Worm (Caenorhabditis elegans) whole organism, L2 larva: ENCODE data around the gene ess-2.

Source experiments
- R02D3.7 ChIP-seq: fragments of 150-350 bp; optimal IDR thresholded peaks from 2 replicates; lab custom pipeline; 2014; ENCODE audit warnings: missing biosample characterization, missing genetic modification characterization
- ama-1 ChIP-seq: fragments of 150-350 bp; optimal IDR thresholded peaks from 2 replicates; lab custom pipeline; 2018; ENCODE audit warnings: inconsistent platforms
- ceh-82 ChIP-seq: fragments of 150-350 bp; optimal IDR thresholded peaks from 2 replicates; lab custom pipeline; 2014; ENCODE audit warnings: missing biosample characterization, missing genetic modification characterization
- crh-2 ChIP-seq: sonication (generic microtip); optimal IDR thresholded peaks from 2 replicates; lab custom pipeline; 2017; ENCODE audit warnings: missing biosample characterization, missing genetic modification characterization
- lin-13 ChIP-seq: fragments of 150-350 bp; optimal IDR thresholded peaks from 2 replicates; lab custom pipeline; 2014; ENCODE audit warnings: missing biosample characterization, missing genetic modification reagents, missing genetic modification characterization
- lsy-2 ChIP-seq, 2 experiments: fragments of 150-350 bp in 1 of 2; sonication (generic microtip) in 1 of 2; optimal IDR thresholded peaks; 2 replicates each; lab custom pipeline; 2014 to 2017; ENCODE audit warnings: missing biosample characterization in 2 of 2, missing genetic modification characterization in 2 of 2
- mab-5 ChIP-seq: fragments of 150-350 bp; optimal IDR thresholded peaks from 2 replicates; lab custom pipeline; 2014; ENCODE audit warnings: missing biosample characterization, missing genetic modification characterization
- mdl-1 ChIP-seq, 2 experiments: fragments of 150-350 bp in 1 of 2; sonication (generic microtip) in 1 of 2; optimal IDR thresholded peaks; 2 replicates each; lab custom pipeline; 2017; ENCODE audit warnings: missing biosample characterization in 2 of 2, missing genetic modification characterization in 2 of 2
- nhr-77 ChIP-seq: fragments of 150-350 bp; optimal IDR thresholded peaks from 2 replicates; lab custom pipeline; 2014; ENCODE audit warnings: missing biosample characterization, missing genetic modification characterization
- snpc-4 ChIP-seq: fragments of 150-350 bp; optimal IDR thresholded peaks from 2 replicates; lab custom pipeline; 2014; ENCODE audit warnings: missing biosample characterization, missing genetic modification characterization
- unc-55 ChIP-seq: fragments of 150-350 bp; sonication (generic microtip); optimal IDR thresholded peaks from 3 replicates; lab custom pipeline; 2014; ENCODE audit warnings: missing biosample characterization, missing genetic modification reagents, missing genetic modification characterization
- unc-62 ChIP-seq: fragments of 150-350 bp; optimal IDR thresholded peaks from 2 replicates; lab custom pipeline; 2014; ENCODE audit warnings: missing biosample characterization, missing genetic modification reagents, missing genetic modification characterization
- ztf-11 ChIP-seq: sonication (generic microtip); optimal IDR thresholded peaks from 2 replicates; lab custom pipeline; 2017; ENCODE audit warnings: missing biosample characterization, missing genetic modification characterization

DNA sequence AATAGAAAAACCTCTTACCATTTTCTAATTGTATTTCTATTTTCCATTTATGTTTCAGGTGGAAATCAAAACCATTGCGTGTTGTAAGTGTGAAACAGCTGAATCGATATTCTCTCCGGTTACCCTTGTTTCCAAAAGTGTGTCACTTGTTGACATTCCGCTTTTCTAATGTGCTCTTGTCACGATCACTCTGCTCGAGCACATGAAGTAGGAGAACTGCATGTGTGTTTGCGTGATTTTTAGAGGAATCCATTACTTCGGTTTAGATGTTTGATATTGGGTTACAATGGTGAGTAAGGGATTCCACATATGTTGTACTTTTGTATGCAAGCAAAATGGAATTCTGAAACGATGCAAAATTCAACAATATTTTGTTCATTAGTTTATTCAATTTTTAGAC is 39.7 kb downstream of the ess-2 start:
- TF ChIP-seq unc-55 (GFP tag; lab: Kevin White, UChicago) (no peak), lsy-2 (tag; optimal IDR thresholded peaks at IDR 0.05; lab: Kevin White, UChicago) (no peak), crh-2 (no peak), ama-1 (peak; percentile 73), snpc-4 (tag; lab: Kevin White, UChicago) (no peak), ceh-82 (tag; lab: Kevin White, UChicago) (no peak), unc-62 (GFP tag; lab: Kevin White, UChicago) (no peak), R02D3.7 (tag; lab: Kevin White, UChicago) (no peak), mab-5 (tag; lab: Kevin White, UChicago) (no peak), nhr-77 (no peak), mdl-1 (tag; optimal IDR thresholded peaks at IDR 0.05; lab: Kevin White, UChicago) (no peak), lin-13 (no peak), ztf-11 (tag; lab: Kevin White, UChicago) (no peak)
